Worm (Caenorhabditis elegans): ENCODE results near the gene larp-1.

The larp-1 gene

DNA sequence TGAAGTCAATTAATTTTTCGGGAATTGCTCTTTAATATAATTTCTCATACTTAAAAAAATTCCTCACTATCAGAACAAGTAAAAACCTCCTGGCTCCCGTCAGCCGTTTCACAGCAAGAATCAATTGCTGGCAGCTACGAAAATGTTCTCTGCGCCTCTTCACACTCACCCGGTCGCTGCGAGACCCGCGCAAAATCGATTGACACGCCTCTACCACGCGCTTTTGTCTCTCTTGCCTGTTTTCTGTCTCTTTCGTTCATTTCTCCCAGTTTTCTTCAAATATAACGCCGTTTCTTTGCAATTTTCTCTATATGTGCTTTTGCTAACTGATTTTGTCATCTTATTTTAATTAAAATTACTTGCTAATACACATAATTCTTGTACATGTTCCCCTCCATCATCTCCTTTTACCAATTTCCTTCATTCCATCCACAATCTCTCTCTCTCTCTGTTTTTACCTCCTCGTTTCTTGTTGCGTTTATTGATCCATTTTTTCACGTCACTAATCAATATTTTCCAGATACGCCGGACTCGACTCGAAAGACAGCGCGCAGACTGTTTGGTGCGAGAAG is 7.0 kb upstream of the larp-1 start, which contains the start of gene pcf-11 (continued):
- TF ChIP-seq F16B12.6 (tag; optimal IDR thresholded peaks at IDR 0.05) (peak; percentile 35), nhr-20 (tag; optimal IDR thresholded peaks at IDR 0.05) (peak; percentile 38), ets-5 (GFP tag; IDR thresholded peaks at IDR 0.05) (no peak), lin-13 (GFP tag; optimal IDR thresholded peaks at IDR 0.05) (peak; percentile 28), lin-39 (tag; optimal IDR thresholded peaks at IDR 0.05) (no peak), unc-86 (tag; optimal IDR thresholded peaks at IDR 0.05) (peak; percentile 53), ztf-4 (tag; optimal IDR thresholded peaks at IDR 0.05) (no peak), fos-1 (tag; optimal IDR thresholded peaks at IDR 0.05) (peak; percentile 15), aha-1 (tag; optimal IDR thresholded peaks at IDR 0.05) (no peak), sox-4 (tag; optimal IDR thresholded peaks at IDR 0.05) (no peak), blmp-1 (tag; optimal IDR thresholded peaks at IDR 0.05) (peak; percentile 13), xbp-1 (tag; optimal IDR thresholded peaks at IDR 0.05) (peak; percentile 53), nhr-237 (tag; optimal IDR thresholded peaks at IDR 0.05) (no peak), hpl-2 (GFP tag; optimal IDR thresholded peaks at IDR 0.05) (no peak), ceh-90 (tag; optimal IDR thresholded peaks at IDR 0.05) (no peak), swsn-7 (tag; optimal IDR thresholded peaks at IDR 0.05) (peak; percentile 51), lin-15B (tag; optimal IDR thresholded peaks at IDR 0.05) (no peak), lsy-2 (tag; optimal IDR thresholded peaks at IDR 0.05) (peak; percentile 43 to 78), hlh-17 (GFP tag; optimal IDR thresholded peaks at IDR 0.05; ENCODE audit: borderline replicate concordance) (no peak), lir-3 (tag; optimal IDR thresholded peaks at IDR 0.05; ENCODE audit: poor library complexity) (peak; percentile 43), C16A3.4 (tag; optimal IDR thresholded peaks at IDR 0.05) (peak; percentile 34), alr-1 (tag; optimal IDR thresholded peaks at IDR 0.05; ENCODE audit: borderline replicate concordance) (no peak), ces-1 (GFP tag; optimal IDR thresholded peaks at IDR 0.05) (no peak), tbx-2 (tag; optimal IDR thresholded peaks at IDR 0.05) (peak; percentile 45), mab-9 (GFP tag; IDR thresholded peaks at IDR 0.05) (no peak), ceh-82 (tag; optimal IDR thresholded peaks at IDR 0.05) (peak; percentile 24 to 84 (median 40)), fkh-10 (GFP tag; optimal IDR thresholded peaks at IDR 0.05) (no peak), mdl-1 (tag; optimal IDR thresholded peaks at IDR 0.05) (peak in 1 of 2 experiments; percentile 80), efl-1 (optimal IDR thresholded peaks at IDR 0.05) (peak; percentile 66 to 71), efl-1 (GFP tag; optimal IDR thresholded peaks at IDR 0.05 in 1 of 2) (peak; percentile 54 to 96), unc-98 (GFP tag; IDR thresholded peaks at IDR 0.05) (no peak), irx-1 (tag; optimal IDR thresholded peaks at IDR 0.05) (peak; percentile 9), aly-2 (tag; optimal IDR thresholded peaks at IDR 0.05) (no peak), vab-15 (tag; optimal IDR thresholded peaks at IDR 0.05) (no peak), lin-14 (GFP tag; optimal IDR thresholded peaks at IDR 0.05) (peak; percentile 74), ama-1 (optimal IDR thresholded peaks at IDR 0.05) (peak; percentile 53), C04F5.9 (tag; optimal IDR thresholded peaks at IDR 0.05) (no peak), ceh-63 (GFP tag; optimal IDR thresholded peaks at IDR 0.05) (no peak), zip-4 (GFP tag; optimal IDR thresholded peaks at IDR 0.05) (no peak), sup-37 (GFP tag; optimal IDR thresholded peaks at IDR 0.05) (no peak), nhr-90 (tag; optimal IDR thresholded peaks at IDR 0.05; ENCODE audit: poor library complexity) (peak; percentile 36), grh-1 (GFP tag; IDR thresholded peaks at IDR 0.05) (no peak), efl-3 (GFP tag; optimal IDR thresholded peaks at IDR 0.05) (no peak), nhr-11 (tag; optimal IDR thresholded peaks at IDR 0.05) (no peak), lin-35 (GFP tag; optimal IDR thresholded peaks at IDR 0.05) (peak; percentile 69 to 75), nhr-84 (tag; optimal IDR thresholded peaks at IDR 0.05) (no peak), mef-2 (tag; optimal IDR thresholded peaks at IDR 0.05) (no peak), nhr-77 (tag; optimal IDR thresholded peaks at IDR 0.05) (peak; percentile 60), ceh-88 (GFP tag; IDR thresholded peaks at IDR 0.05) (no peak), egl-13 (tag; optimal IDR thresholded peaks at IDR 0.05) (no peak), elt-3 (tag; optimal IDR thresholded peaks at IDR 0.05) (peak in 2 of 6 experiments; percentile 5 to 8), hlh-4 (tag; optimal IDR thresholded peaks at IDR 0.05) (no peak), unc-62 (GFP tag; optimal IDR thresholded peaks at IDR 0.05) (no peak), C34B4.2 (tag; optimal IDR thresholded peaks at IDR 0.05) (no peak)

Data from whole organism, L1 larva.